Fruit fly (Drosophila melanogaster): ENCODE measurements around the gene CG13455.
A peak's percentile ranks its signal among the peaks of the same experiment; 100 is the strongest.

The CG13455 gene

DNA sequence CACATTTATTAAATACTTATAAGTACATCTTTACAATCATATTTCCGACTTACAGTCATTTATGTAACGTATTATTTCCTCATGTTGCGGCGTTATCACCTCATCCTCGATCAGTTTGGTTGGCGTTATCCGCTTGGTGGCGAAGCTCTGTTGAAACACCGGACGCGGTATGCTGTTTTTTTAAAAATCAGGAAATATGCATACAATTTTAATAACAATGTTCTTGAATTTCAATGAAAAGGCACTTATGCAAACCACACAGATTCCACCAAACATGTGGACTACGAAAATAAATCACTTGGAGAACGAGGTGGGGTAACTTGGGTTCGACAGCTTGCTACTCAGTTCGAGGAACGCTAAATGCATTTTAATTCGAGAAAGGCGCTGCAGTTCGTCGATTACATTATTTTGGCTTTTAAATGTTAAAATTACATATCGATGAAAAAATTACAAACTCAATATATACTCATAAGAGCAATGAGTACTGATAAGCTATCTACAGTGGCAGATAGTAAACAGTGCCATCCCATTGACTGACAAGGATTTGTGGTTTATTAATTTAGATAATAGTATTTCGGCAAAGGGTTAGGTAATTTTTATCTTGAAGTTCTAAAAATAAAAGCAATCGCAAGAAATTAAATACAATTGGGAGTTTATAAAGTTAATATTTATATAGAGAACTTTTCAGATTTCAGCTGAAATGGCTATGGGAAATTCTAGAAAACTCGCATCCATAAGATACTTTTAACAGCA lies 10.0 kb downstream of the CG13455 start:
- no peak for TF ChIP-seq Hr4 (GFP tag; optimal IDR thresholded peaks at IDR 0.05)
- no peak for TF ChIP-seq Sox15 (GFP tag; optimal IDR thresholded peaks at IDR 0.05)
- TF ChIP-seq CG6163 (GFP tag; IDR thresholded peaks at IDR 0.05) = no peak
- TF ChIP-seq CG32006 (GFP tag; optimal IDR thresholded peaks at IDR 0.05) = peak; percentile 5
- TF ChIP-seq CG6808 (GFP tag; optimal IDR thresholded peaks at IDR 0.05) = peak; percentile 45
- TF ChIP-seq CG34406 (GFP tag; optimal IDR thresholded peaks at IDR 0.05) = no peak
- TF ChIP-seq svp (GFP tag) = peak; percentile 80
- TF ChIP-seq Sox102F (GFP tag; optimal IDR thresholded peaks at IDR 0.05) = peak; percentile 12
- peak; percentile 78 for TF ChIP-seq Eip78C (GFP tag)
- peak; percentile 24 for TF ChIP-seq CG31627 (GFP tag; optimal IDR thresholded peaks at IDR 0.05)
- TF ChIP-seq net (GFP tag; optimal IDR thresholded peaks at IDR 0.05) = no peak
- TF ChIP-seq Lpt (GFP tag; optimal IDR thresholded peaks at IDR 0.05) = no peak
- TF ChIP-seq spab (GFP tag; optimal IDR thresholded peaks at IDR 0.05) = no peak
- no peak for TF ChIP-seq eg (GFP tag; IDR thresholded peaks at IDR 0.05)
- TF ChIP-seq CG10669 (GFP tag; optimal IDR thresholded peaks at IDR 0.05) = peak; percentile 11
- peak; percentile 16 for TF ChIP-seq esn (GFP tag; optimal IDR thresholded peaks at IDR 0.05)

DNA sequence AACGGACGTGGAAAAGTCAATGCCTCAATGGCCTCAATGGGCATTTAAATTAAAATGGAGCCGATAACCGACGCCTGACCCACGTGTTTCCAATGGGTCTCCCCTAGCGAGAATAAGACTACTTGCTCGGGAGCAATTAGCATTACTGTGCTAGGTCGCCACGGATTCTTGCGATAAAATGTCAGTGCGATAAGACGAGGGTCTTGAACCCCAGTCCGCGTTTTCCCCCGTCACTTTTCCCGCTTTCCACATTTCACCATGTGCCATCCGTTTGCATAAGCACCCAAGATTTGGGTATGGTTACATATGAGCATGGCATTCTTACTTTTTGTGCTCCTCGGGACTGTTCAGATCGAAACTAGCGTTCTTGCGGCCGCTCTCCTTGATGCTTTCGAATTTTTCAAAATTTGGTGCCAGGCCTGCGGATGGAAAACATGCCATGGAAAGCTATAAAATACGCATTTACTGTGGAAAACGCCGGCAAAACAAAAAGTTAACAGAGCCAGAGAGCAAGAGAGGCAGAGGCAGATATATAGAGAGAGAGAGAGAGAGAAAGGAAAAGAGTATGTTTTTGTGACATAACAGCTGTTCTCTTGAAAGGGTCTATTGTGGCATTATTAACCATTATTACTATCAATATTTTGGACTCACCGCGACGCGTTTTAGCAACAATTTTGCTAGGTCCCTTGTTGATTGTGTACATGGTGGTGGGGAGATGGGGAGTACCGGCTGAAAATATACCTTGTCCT lies 10.9 kb downstream of the CG13455 start:
- TF ChIP-seq vri (GFP tag; optimal IDR thresholded peaks at IDR 0.05) (peak; percentile 80), CG6854 (GFP tag; optimal IDR thresholded peaks at IDR 0.05) (no peak), svp (GFP tag) (peak; percentile 97)

DNA sequence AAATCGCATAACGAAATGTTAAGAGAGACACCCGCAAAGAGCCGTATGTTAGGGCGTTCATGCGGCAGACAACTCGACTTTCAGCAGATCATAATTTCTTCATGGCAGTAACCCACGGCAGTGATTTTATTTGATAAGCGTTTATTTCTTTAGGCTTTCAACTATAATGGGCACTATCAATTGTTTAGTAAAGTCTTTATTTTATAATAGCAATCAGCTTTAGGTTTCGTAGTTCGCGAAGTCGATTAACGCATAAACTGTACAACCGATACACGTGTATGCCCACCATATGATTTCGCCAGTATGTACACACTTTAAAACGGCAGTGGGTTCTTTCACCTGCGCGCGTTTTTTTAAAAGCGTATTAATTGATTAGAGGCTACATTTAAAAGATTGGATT lies 11.9 kb downstream of the CG13455 start, which contains the start of gene CG7841:
TSS of gene CG7841 (minus strand) at position 20 of the 400 bp plus-strand sequence.
- TF ChIP-seq Hr39 (GFP tag; optimal IDR thresholded peaks at IDR 0.05) (peak; percentile 97), CG8632 (GFP tag; optimal IDR thresholded peaks at IDR 0.05) (peak; percentile 97), svp (GFP tag) (peak; percentile 99), Met (GFP tag; optimal IDR thresholded peaks at IDR 0.05) (peak; percentile 99), CG6163 (GFP tag; IDR thresholded peaks at IDR 0.05) (peak; percentile 98), CG34406 (GFP tag; optimal IDR thresholded peaks at IDR 0.05) (peak; percentile 98), vri (GFP tag; optimal IDR thresholded peaks at IDR 0.05) (peak; percentile 99), CG7368 (GFP tag; optimal IDR thresholded peaks at IDR 0.05) (peak; percentile 97), CG11294 (GFP tag; IDR thresholded peaks at IDR 0.05) (peak; percentile 90; the same call in 1 of the 2 replicates), pdm3 (GFP tag; optimal IDR thresholded peaks at IDR 0.05) (peak; percentile 98), CG3919 (GFP tag; optimal IDR thresholded peaks at IDR 0.05) (peak; percentile 99), Sox102F (GFP tag; optimal IDR thresholded peaks at IDR 0.05) (peak; percentile 99), CG6854 (GFP tag; optimal IDR thresholded peaks at IDR 0.05) (peak; percentile 99), Eip93F (GFP tag; optimal IDR thresholded peaks at IDR 0.05) (peak; percentile 99), cyc (GFP tag; optimal IDR thresholded peaks at IDR 0.05) (peak; percentile 97), eg (GFP tag; IDR thresholded peaks at IDR 0.05) (peak; percentile 98; the same call in 2 of the 3 replicates), Gug (GFP tag; IDR thresholded peaks at IDR 0.05) (peak; percentile 93), Lpt (GFP tag; optimal IDR thresholded peaks at IDR 0.05) (peak; percentile 96), Eip78C (GFP tag) (peak; percentile 100), CG1621 (tag; optimal IDR thresholded peaks at IDR 0.05) (peak; percentile 97), CG31627 (GFP tag; optimal IDR thresholded peaks at IDR 0.05) (peak; percentile 97), topi (GFP tag; optimal IDR thresholded peaks at IDR 0.05) (peak; percentile 99), fd59A (GFP tag; optimal IDR thresholded peaks at IDR 0.05) (peak; percentile 95), Blimp-1 (GFP tag; optimal IDR thresholded peaks at IDR 0.05) (peak; percentile 93), salr (GFP tag; optimal IDR thresholded peaks at IDR 0.05) (peak; percentile 93 to 95), CG8119 (GFP tag; IDR thresholded peaks at IDR 0.05) (peak; percentile 98), CG16779 (tag; optimal IDR thresholded peaks at IDR 0.05) (peak; percentile 97), esn (GFP tag; optimal IDR thresholded peaks at IDR 0.05) (peak; percentile 99), CG4318 (GFP tag; optimal IDR thresholded peaks at IDR 0.05) (peak; percentile 93), Eip75B (GFP tag; optimal IDR thresholded peaks at IDR 0.05) (peak; percentile 99), CG8319 (GFP tag; optimal IDR thresholded peaks at IDR 0.05) (peak; percentile 95), CG6276 (GFP tag; optimal IDR thresholded peaks at IDR 0.05) (peak; percentile 97), net (GFP tag; optimal IDR thresholded peaks at IDR 0.05) (peak; percentile 98), CG10631 (GFP tag; optimal IDR thresholded peaks at IDR 0.05) (peak; percentile 94), acj6 (GFP tag; optimal IDR thresholded peaks at IDR 0.05) (peak; percentile 98), fkh (GFP tag; optimal IDR thresholded peaks at IDR 0.05) (peak; percentile 89), dsx (GFP tag; optimal IDR thresholded peaks at IDR 0.05; ENCODE audit: poor library complexity, severe bottlenecking) (peak; percentile 98)

Measured in whole organism, prepupa.